Worm (Caenorhabditis elegans): ENCODE results near the gene pmk-1.

ce11 chrIV:8163687-8164086, 15.1 kb downstream of the pmk-1 start, which contains the start of gene clec-51:
- no peak for TF ChIP-seq die-1 (tag; optimal IDR thresholded peaks at IDR 0.05)
- TF ChIP-seq madf-3 (GFP tag; IDR thresholded peaks at IDR 0.05): no peak
- TF ChIP-seq gei-17 (GFP tag; optimal IDR thresholded peaks at IDR 0.05): no peak
- no peak for TF ChIP-seq F37B4.10 (GFP tag; IDR thresholded peaks at IDR 0.05)
- TF ChIP-seq hrde-1 (tag; optimal IDR thresholded peaks at IDR 0.05; ENCODE audit: borderline replicate concordance): no peak
- TF ChIP-seq nhr-90 (tag; optimal IDR thresholded peaks at IDR 0.05): no peak
- TF ChIP-seq ceh-40 (GFP tag; IDR thresholded peaks at IDR 0.05): no peak
- no peak for TF ChIP-seq sea-2 (GFP tag; IDR thresholded peaks at IDR 0.05)
- TF ChIP-seq nhr-80 (tag; optimal IDR thresholded peaks at IDR 0.05): peak; percentile 69
- TF ChIP-seq F23B12.7 (tag; optimal IDR thresholded peaks at IDR 0.05; ENCODE audit: insufficient read depth): no peak
- no peak for TF ChIP-seq ceh-79 (tag; optimal IDR thresholded peaks at IDR 0.05)
- no peak for TF ChIP-seq Y79H2A.3 (GFP tag; conservative IDR thresholded peaks at IDR 0.05)
- TF ChIP-seq lin-54 (GFP tag; optimal IDR thresholded peaks at IDR 0.05): no peak
- no peak for TF ChIP-seq cebp-2 (GFP tag; IDR thresholded peaks at IDR 0.05)

All from whole organism, young adult.